Worm (Caenorhabditis elegans) whole organism, L2 larva: Measurements from ENCODE around the gene col-85.

ENCODE experiments used
- C34F6.9 ChIP-seq: fragments of 150-350 bp; optimal IDR thresholded peaks from 2 replicates; lab custom pipeline; 2014; ENCODE audit warnings: missing biosample characterization, missing genetic modification characterization
- Y55F3AM.14 ChIP-seq: fragments of 200-800 bp; sonication (Bioruptor generic); optimal IDR thresholded peaks from 2 replicates; lab custom pipeline; 2018; ENCODE audit warnings: mild to moderate bottlenecking, missing genetic modification characterization, missing compliant biosample characterization
- ZK546.5 ChIP-seq: sonication (generic microtip); optimal IDR thresholded peaks from 2 replicates; lab custom pipeline; 2017; ENCODE audit warnings: missing biosample characterization, missing genetic modification characterization
- ama-1 ChIP-seq: fragments of 150-350 bp; optimal IDR thresholded peaks from 2 replicates; lab custom pipeline; 2018; ENCODE audit warnings: inconsistent platforms
- ceh-82 ChIP-seq: fragments of 150-350 bp; optimal IDR thresholded peaks from 2 replicates; lab custom pipeline; 2014; ENCODE audit warnings: missing biosample characterization, missing genetic modification characterization
- crh-2 ChIP-seq: sonication (generic microtip); optimal IDR thresholded peaks from 2 replicates; lab custom pipeline; 2017; ENCODE audit warnings: missing biosample characterization, missing genetic modification characterization
- dmd-4 ChIP-seq: sonication (generic microtip); optimal IDR thresholded peaks from 2 replicates; lab custom pipeline; 2017; ENCODE audit warnings: missing biosample characterization, missing genetic modification characterization
- egl-27 ChIP-seq: sonication (generic microtip); optimal IDR thresholded peaks from 3 replicates; lab custom pipeline; 2017; ENCODE audit warnings: missing biosample characterization, missing genetic modification reagents, missing genetic modification characterization
- elt-1 ChIP-seq: fragments of 150-350 bp; optimal IDR thresholded peaks from 2 replicates; lab custom pipeline; 2014; ENCODE audit warnings: missing biosample characterization, missing genetic modification characterization
- fos-1 ChIP-seq: fragments of 150-350 bp; optimal IDR thresholded peaks from 2 replicates; lab custom pipeline; 2014; ENCODE audit warnings: missing biosample characterization, missing genetic modification characterization
- gmeb-1 ChIP-seq: fragments of 150-350 bp; optimal IDR thresholded peaks from 2 replicates; lab custom pipeline; 2014; ENCODE audit warnings: missing biosample characterization, missing genetic modification characterization
- lin-13 ChIP-seq: fragments of 150-350 bp; optimal IDR thresholded peaks from 2 replicates; lab custom pipeline; 2014; ENCODE audit warnings: missing biosample characterization, missing genetic modification reagents, missing genetic modification characterization
- lin-39 ChIP-seq: fragments of 150-350 bp; optimal IDR thresholded peaks from 2 replicates; lab custom pipeline; 2014; ENCODE audit warnings: missing biosample characterization, missing genetic modification reagents, missing genetic modification characterization
- mab-5 ChIP-seq: fragments of 150-350 bp; optimal IDR thresholded peaks from 2 replicates; lab custom pipeline; 2014; ENCODE audit warnings: missing biosample characterization, missing genetic modification characterization
- mdl-1 ChIP-seq, 2 experiments: fragments of 150-350 bp in 1 of 2; sonication (generic microtip) in 1 of 2; optimal IDR thresholded peaks; 2 replicates each; lab custom pipeline; 2017; ENCODE audit warnings: missing biosample characterization in 2 of 2, missing genetic modification characterization in 2 of 2
- nhr-10 ChIP-seq: sonication (generic microtip); optimal IDR thresholded peaks from 2 replicates; lab custom pipeline; 2017; ENCODE audit warnings: missing biosample characterization, missing genetic modification characterization
- nhr-11 ChIP-seq: fragments of 150-350 bp; optimal IDR thresholded peaks from 2 replicates; lab custom pipeline; 2014; ENCODE audit warnings: missing biosample characterization, missing genetic modification characterization
- nhr-12 ChIP-seq: fragments of 150-350 bp; optimal IDR thresholded peaks from 2 replicates; lab custom pipeline; 2014; ENCODE audit warnings: missing biosample characterization, missing genetic modification characterization
- nhr-129 ChIP-seq: fragments of 150-350 bp; optimal IDR thresholded peaks from 2 replicates; lab custom pipeline; 2014; ENCODE audit warnings: missing biosample characterization, missing genetic modification characterization
- nhr-21 ChIP-seq: fragments of 150-350 bp; optimal IDR thresholded peaks from 2 replicates; lab custom pipeline; 2014; ENCODE audit warnings: missing biosample characterization, missing genetic modification characterization
- nhr-237 ChIP-seq: fragments of 150-350 bp; optimal IDR thresholded peaks from 2 replicates; lab custom pipeline; 2014; ENCODE audit warnings: missing biosample characterization, missing genetic modification characterization
- nhr-25 ChIP-seq: fragments of 150-350 bp; sonication (generic microtip); optimal IDR thresholded peaks from 3 replicates; lab custom pipeline; 2014; ENCODE audit warnings: missing biosample characterization, missing genetic modification characterization
- nhr-6 ChIP-seq: fragments of 150-350 bp; optimal IDR thresholded peaks from 2 replicates; lab custom pipeline; 2014; ENCODE audit warnings: missing biosample characterization, missing genetic modification characterization
- peb-1 ChIP-seq: fragments of 150-350 bp; optimal IDR thresholded peaks from 2 replicates; lab custom pipeline; 2014; ENCODE audit warnings: missing biosample characterization, missing genetic modification characterization
- sem-4 ChIP-seq: fragments of 150-350 bp; optimal IDR thresholded peaks from 2 replicates; lab custom pipeline; 2014; ENCODE audit warnings: missing biosample characterization, missing genetic modification reagents, missing genetic modification characterization
- skn-1 ChIP-seq: sonication (generic microtip); optimal IDR thresholded peaks from 2 replicates; lab custom pipeline; 2017; ENCODE audit warnings: missing biosample characterization, missing genetic modification characterization
- sma-9 ChIP-seq, 2 experiments: fragments of 150-350 bp in 1 of 2; sonication (generic microtip) in 1 of 2; optimal IDR thresholded peaks; 2 replicates each; lab custom pipeline; 2014 to 2016; ENCODE audit warnings: missing genetic modification characterization in 2 of 2, mild to moderate bottlenecking in 1 of 2, missing biosample characterization in 1 of 2, missing compliant biosample characterization in 1 of 2, missing genetic modification reagents in 1 of 2, moderate library complexity in 1 of 2
- unc-55 ChIP-seq: fragments of 150-350 bp; sonication (generic microtip); optimal IDR thresholded peaks from 3 replicates; lab custom pipeline; 2014; ENCODE audit warnings: missing biosample characterization, missing genetic modification reagents, missing genetic modification characterization
- unc-62 ChIP-seq: fragments of 150-350 bp; optimal IDR thresholded peaks from 2 replicates; lab custom pipeline; 2014; ENCODE audit warnings: missing biosample characterization, missing genetic modification reagents, missing genetic modification characterization
- ztf-11 ChIP-seq: sonication (generic microtip); optimal IDR thresholded peaks from 2 replicates; lab custom pipeline; 2017; ENCODE audit warnings: missing biosample characterization, missing genetic modification characterization

The col-85 gene

ce11 chrII:12518809-12519344, 24.0 kb upstream of the col-85 start, which contains the start of gene srh-70:
TSS of gene srh-70 (minus strand) at chrII:12518859.
- TF ChIP-seq ama-1 (lab: Kevin White, UChicago) (no peak), lin-13 (GFP tag; lab: Kevin White, UChicago) (no peak), ZK546.5 (no peak), crh-2 (tag; lab: Kevin White, UChicago) (peak; percentile 55), sma-9 (GFP tag; optimal IDR thresholded peaks at IDR 0.05; lab: Kevin White, UChicago) (peak; percentile 33), sma-9 (tag; optimal IDR thresholded peaks at IDR 0.05; lab: Kevin White, UChicago) (no peak), fos-1 (tag; lab: Kevin White, UChicago) (peak; percentile 78), Y55F3AM.14 (GFP tag; lab: Kevin White, UChicago) (no peak)

- no peak for TF ChIP-seq ZK546.5
- TF ChIP-seq nhr-237 = no peak
- TF ChIP-seq nhr-129 (tag; lab: Kevin White, UChicago) = no peak
- TF ChIP-seq lin-13 (GFP tag; lab: Kevin White, UChicago) = no peak
- no peak for TF ChIP-seq nhr-21
- no peak for TF ChIP-seq ceh-82
- TF ChIP-seq sem-4 (tag; lab: Kevin White, UChicago) = no peak
These were observed 23.1 kb upstream of the col-85 start for ce11 chrII:12518008-12518407.

DNA sequence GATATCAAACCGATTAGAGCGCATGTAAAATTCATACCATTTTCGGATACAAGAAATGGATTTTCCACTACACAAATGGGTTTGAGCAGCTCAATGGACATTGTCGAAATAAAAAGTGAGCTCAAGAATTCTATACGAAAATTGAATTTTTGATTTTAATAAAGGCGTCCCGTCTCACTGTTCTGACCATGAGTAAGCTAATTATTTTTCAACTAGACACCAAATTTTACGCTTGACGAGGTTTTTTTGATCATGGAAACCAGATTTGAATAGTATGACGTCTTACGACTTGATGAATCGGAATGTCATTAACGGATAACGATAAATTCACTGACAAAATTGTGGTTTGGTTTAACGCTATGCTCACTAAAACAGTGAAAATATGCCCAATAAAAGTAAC, 21.4 kb upstream of the col-85 start, which contains the start of gene srh-61:
Gene srh-61 (minus strand): TSS at position 101 of the 400 bp plus-strand sequence.
- TF ChIP-seq nhr-12 (tag; lab: Kevin White, UChicago) (no peak), unc-62 (GFP tag; lab: Kevin White, UChicago) (no peak), elt-1 (tag; lab: Kevin White, UChicago) (no peak), skn-1 (tag; lab: Kevin White, UChicago) (no peak), nhr-129 (tag; lab: Kevin White, UChicago) (no peak)

DNA sequence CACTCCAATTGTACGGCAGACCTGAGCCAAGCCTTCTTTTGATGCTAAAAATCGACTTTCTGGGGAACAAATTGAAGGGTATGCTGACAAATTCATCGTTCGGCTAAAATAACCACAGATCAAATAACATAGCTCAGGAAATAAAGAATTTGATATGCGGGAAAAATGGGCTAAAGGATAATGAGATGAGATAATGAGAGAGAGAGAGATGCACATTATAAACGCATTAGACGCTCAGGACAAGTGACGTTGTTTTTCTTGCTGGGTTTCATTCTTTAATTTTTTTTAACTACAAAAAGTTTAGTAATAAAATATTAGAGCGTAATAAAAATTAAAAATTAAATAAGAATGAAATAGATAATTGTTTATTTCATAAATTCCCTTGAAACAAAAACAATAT, 19.7 kb upstream of the col-85 start, which contains the start of gene srh-69:
Gene srh-69 (minus strand): TSS at position 101 of the 400 bp plus-strand sequence.
- TF ChIP-seq unc-55 (GFP tag; lab: Kevin White, UChicago) (no peak), unc-62 (GFP tag; lab: Kevin White, UChicago) (no peak)

- no peak for TF ChIP-seq gmeb-1
- no peak for TF ChIP-seq nhr-6 (tag; lab: Kevin White, UChicago)
- no peak for TF ChIP-seq Y55F3AM.14 (GFP tag; lab: Kevin White, UChicago)
- TF ChIP-seq fos-1 (tag; lab: Kevin White, UChicago) = no peak
- TF ChIP-seq ceh-82 = no peak
- no peak for TF ChIP-seq egl-27
- no peak for TF ChIP-seq nhr-25 (tag; lab: Kevin White, UChicago)
- no peak for TF ChIP-seq nhr-11 (tag; lab: Kevin White, UChicago)
- TF ChIP-seq mab-5 = no peak
- TF ChIP-seq unc-62 (GFP tag; lab: Kevin White, UChicago) = no peak
- TF ChIP-seq skn-1 (tag; lab: Kevin White, UChicago) = no peak
- no peak for TF ChIP-seq nhr-237
- no peak for TF ChIP-seq peb-1
These were observed 17.0 kb upstream of the col-85 start, which contains the start of gene srh-73 for ce11 chrII:12511866-12512265. TSS of gene srh-73 (plus strand) at chrII:12512166.

- no peak for TF ChIP-seq crh-2 (tag; lab: Kevin White, UChicago)
- no peak for TF ChIP-seq nhr-10 (tag; lab: Kevin White, UChicago)
- no peak for TF ChIP-seq peb-1
- TF ChIP-seq sem-4 (tag; lab: Kevin White, UChicago) = no peak
- TF ChIP-seq nhr-25 (tag; lab: Kevin White, UChicago) = no peak
- TF ChIP-seq fos-1 (tag; lab: Kevin White, UChicago) = no peak
- TF ChIP-seq nhr-21 = no peak
- TF ChIP-seq ztf-11 (tag; lab: Kevin White, UChicago) = no peak
- no peak for TF ChIP-seq ZK546.5
- no peak for TF ChIP-seq skn-1 (tag; lab: Kevin White, UChicago)
- no peak for TF ChIP-seq mdl-1 (tag; optimal IDR thresholded peaks at IDR 0.05; lab: Kevin White, UChicago)
- TF ChIP-seq nhr-129 (tag; lab: Kevin White, UChicago) = no peak
- TF ChIP-seq nhr-6 (tag; lab: Kevin White, UChicago) = no peak
- TF ChIP-seq sma-9 (GFP tag; optimal IDR thresholded peaks at IDR 0.05; lab: Kevin White, UChicago) = no peak
- TF ChIP-seq sma-9 (tag; optimal IDR thresholded peaks at IDR 0.05; lab: Kevin White, UChicago) = no peak
- TF ChIP-seq C34F6.9 (tag; lab: Kevin White, UChicago) = no peak
- no peak for TF ChIP-seq dmd-4
- TF ChIP-seq egl-27 = no peak
- TF ChIP-seq lin-39 (tag; lab: Kevin White, UChicago) = no peak
These were observed 13.8 kb upstream of the col-85 start, which contains the start of gene srh-67 for ce11 chrII:12508650-12509049. TSS of gene srh-67 (plus strand) at chrII:12508950.
